Worm (Caenorhabditis elegans) whole organism, L1 larva: Measurements from ENCODE around the gene F18E3.13.

Experiments used
- ama-1 ChIP-seq: fragments of 150-350 bp; optimal IDR thresholded peaks from 2 replicates; lab custom pipeline; 2014
- blmp-1 ChIP-seq: fragments of 150-350 bp; optimal IDR thresholded peaks from 2 replicates; lab custom pipeline; 2014; ENCODE audit warnings: missing biosample characterization, missing genetic modification characterization
- ceh-8 ChIP-seq: fragments of 200-800 bp; sonication (Bioruptor generic); optimal IDR thresholded peaks from 2 replicates; lab custom pipeline; 2018; ENCODE audit warnings: mild to moderate bottlenecking, missing genetic modification characterization, moderate library complexity, missing compliant biosample characterization
- ceh-88 ChIP-seq: fragments of 200-800 bp; sonication (Bioruptor generic); IDR thresholded peaks from 2 replicates; pipeline ENCODE4 v1.3.6; 2022; ENCODE audit warnings: missing genetic modification characterization, missing compliant biosample characterization
- dpl-1 ChIP-seq, 3 experiments: fragments of 150-350 bp in 2 of 3; sonication (generic microtip) in 1 of 3; optimal IDR thresholded peaks; 2 replicates each; lab custom pipeline; 2014 to 2017; ENCODE audit warnings: missing biosample characterization in 3 of 3, missing genetic modification characterization in 3 of 3, missing genetic modification reagents in 3 of 3
- efl-1 ChIP-seq, 4 experiments: fragments of 150-350 bp; optimal IDR thresholded peaks in 3 of 4; peaks in 1 of 4; 1 replicate in 1 of 4; 2 replicates in 3 of 4; lab custom pipeline; 2014; ENCODE audit warnings: missing biosample characterization in 2 of 4, missing genetic modification characterization in 2 of 4, missing genetic modification reagents in 2 of 4
- egl-27 ChIP-seq, 2 experiments: fragments of 150-350 bp in 1 of 2; sonication (generic microtip); optimal IDR thresholded peaks; 3 replicates each; lab custom pipeline; 2017 to 2018; ENCODE audit warnings: missing biosample characterization in 2 of 2, missing genetic modification characterization in 2 of 2, missing genetic modification reagents in 2 of 2
- elt-2 ChIP-seq: sonication (generic microtip); optimal IDR thresholded peaks from 2 replicates; lab custom pipeline; 2016; ENCODE audit warnings: missing genetic modification characterization, mild to moderate bottlenecking, inconsistent platforms, missing compliant biosample characterization, missing genetic modification reagents
- elt-3 ChIP-seq, 6 experiments: fragments of 150-350 bp in 1 of 6; sonication (generic microtip); optimal IDR thresholded peaks; 2 replicates each; lab custom pipeline; 2017 to 2018; ENCODE audit warnings: missing biosample characterization in 6 of 6, missing genetic modification characterization in 6 of 6, inconsistent platforms in 1 of 6
- fkh-4 ChIP-seq: sonication (generic microtip); optimal IDR thresholded peaks from 2 replicates; lab custom pipeline; 2016; ENCODE audit warnings: missing compliant biosample characterization, missing genetic modification characterization, borderline replicate concordance
- fkh-8 ChIP-seq: sonication (generic microtip); optimal IDR thresholded peaks from 2 replicates; lab custom pipeline; 2016; ENCODE audit warnings: mild to moderate bottlenecking, missing genetic modification characterization, missing compliant biosample characterization
- fos-1 ChIP-seq: fragments of 150-350 bp; optimal IDR thresholded peaks from 2 replicates; lab custom pipeline; 2014; ENCODE audit warnings: missing biosample characterization, missing genetic modification characterization
- hpl-2 ChIP-seq: fragments of 150-350 bp; optimal IDR thresholded peaks from 2 replicates; lab custom pipeline; 2014; ENCODE audit warnings: missing biosample characterization, missing genetic modification reagents, missing genetic modification characterization
- irx-1 ChIP-seq: sonication (generic microtip); optimal IDR thresholded peaks from 2 replicates; lab custom pipeline; 2016; ENCODE audit warnings: missing genetic modification characterization, missing compliant biosample characterization
- isw-1 ChIP-seq: fragments of 200-800 bp; sonication (Bioruptor generic); IDR thresholded peaks from 2 replicates; pipeline ENCODE4 v1.3.6; 2022; ENCODE audit warnings: missing genetic modification characterization, missing compliant biosample characterization
- lin-35 ChIP-seq, 2 experiments: fragments of 150-350 bp; optimal IDR thresholded peaks; 2 replicates each; lab custom pipeline; 2014; ENCODE audit warnings: missing biosample characterization in 2 of 2, missing genetic modification characterization in 2 of 2, missing genetic modification reagents in 2 of 2
- lin-39 ChIP-seq: fragments of 150-350 bp; optimal IDR thresholded peaks from 2 replicates; lab custom pipeline; 2014; ENCODE audit warnings: missing biosample characterization, missing genetic modification reagents, missing genetic modification characterization
- lir-3 ChIP-seq: sonication (generic microtip); optimal IDR thresholded peaks from 2 replicates; lab custom pipeline; 2016; ENCODE audit warnings: mild to moderate bottlenecking, missing genetic modification characterization, moderate library complexity, missing compliant biosample characterization; ENCODE audit not compliant: poor library complexity
- mdl-1 ChIP-seq, 2 experiments: fragments of 150-350 bp; optimal IDR thresholded peaks; 2 replicates each; lab custom pipeline; 2014 to 2017; ENCODE audit warnings: missing biosample characterization in 2 of 2, missing genetic modification characterization in 2 of 2, inconsistent platforms in 1 of 2
- nhr-11 ChIP-seq: fragments of 150-350 bp; optimal IDR thresholded peaks from 2 replicates; lab custom pipeline; 2014; ENCODE audit warnings: missing biosample characterization, missing genetic modification characterization
- nhr-12 ChIP-seq: sonication (generic microtip); optimal IDR thresholded peaks from 2 replicates; lab custom pipeline; 2017; ENCODE audit warnings: missing biosample characterization, missing genetic modification characterization
- nhr-20 ChIP-seq: sonication (generic microtip); optimal IDR thresholded peaks from 2 replicates; lab custom pipeline; 2016; ENCODE audit warnings: mild to moderate bottlenecking, missing genetic modification characterization, missing compliant biosample characterization
- nhr-84 ChIP-seq: sonication (generic microtip); optimal IDR thresholded peaks from 2 replicates; lab custom pipeline; 2017; ENCODE audit warnings: missing biosample characterization, missing genetic modification characterization
- nhr-85 ChIP-seq: sonication (generic microtip); peaks from one replicate; lab custom pipeline; 2016; ENCODE audit warnings: missing genetic modification characterization, inconsistent platforms, missing compliant biosample characterization
- nhr-90 ChIP-seq: sonication (generic microtip); optimal IDR thresholded peaks from 2 replicates; lab custom pipeline; 2016; ENCODE audit warnings: mild to moderate bottlenecking, missing genetic modification characterization, missing compliant biosample characterization; ENCODE audit not compliant: poor library complexity
- pax-3 ChIP-seq: fragments of 200-800 bp; sonication (Bioruptor generic); optimal IDR thresholded peaks from 2 replicates; lab custom pipeline; 2018; ENCODE audit warnings: mild to moderate bottlenecking, missing genetic modification characterization, moderate library complexity, missing compliant biosample characterization
- rnt-1 ChIP-seq: sonication (generic microtip); optimal IDR thresholded peaks from 2 replicates; lab custom pipeline; 2016; ENCODE audit warnings: mild to moderate bottlenecking, missing genetic modification characterization, moderate library complexity, missing compliant biosample characterization
- skn-1 ChIP-seq: fragments of 150-350 bp; optimal IDR thresholded peaks from 2 replicates; lab custom pipeline; 2014; ENCODE audit warnings: missing biosample characterization, missing genetic modification characterization
- snu-23 ChIP-seq: sonication (generic microtip); optimal IDR thresholded peaks from 2 replicates; lab custom pipeline; 2016; ENCODE audit warnings: missing genetic modification characterization, missing compliant biosample characterization
- tlp-1 ChIP-seq: fragments of 150-350 bp; optimal IDR thresholded peaks from 2 replicates; lab custom pipeline; 2014; ENCODE audit warnings: missing biosample characterization, missing genetic modification characterization
- ztf-11 ChIP-seq, 2 experiments: sonication (generic microtip); optimal IDR thresholded peaks; 2 replicates each; lab custom pipeline; 2016 to 2017; ENCODE audit warnings: missing genetic modification characterization in 2 of 2, missing biosample characterization in 1 of 2, missing compliant biosample characterization in 1 of 2

The F18E3.13 gene

ce11 chrV:7426594-7426993 lies 10.6 kb downstream of the F18E3.13 start, which contains the start of gene srw-68:
TSS of gene srw-68 (minus strand) at chrV:7426694.
- no peak for TF ChIP-seq blmp-1 (tag; lab: Kevin White, UChicago)

DNA sequence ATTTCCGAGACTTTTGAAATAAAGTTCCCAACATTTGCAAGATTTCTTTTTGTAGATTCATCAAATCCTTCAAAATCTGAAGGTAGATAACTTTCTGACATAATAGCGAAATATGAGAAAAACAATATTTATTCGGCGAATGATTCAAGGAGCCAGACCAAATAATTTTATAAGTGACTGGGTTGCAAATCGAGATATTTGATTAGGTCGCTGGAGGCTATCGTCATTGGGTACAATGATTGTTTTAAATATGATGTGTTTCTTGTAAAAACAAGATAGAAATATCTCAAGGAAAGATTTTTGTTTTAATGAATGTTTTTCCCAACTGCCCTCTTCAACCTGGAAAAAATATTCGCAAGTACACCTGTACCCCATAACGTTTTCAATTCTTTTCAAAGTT lies 12.9 kb downstream of the F18E3.13 start, which contains the start of gene srw-69:
TSS of gene srw-69 (minus strand) at position 101 of the 400 bp plus-strand sequence.
- TF ChIP-seq ceh-8 (GFP tag; lab: Kevin White, UChicago) = no peak
- no peak for TF ChIP-seq hpl-2 (GFP tag; lab: Kevin White, UChicago)
- TF ChIP-seq nhr-12 (tag; lab: Kevin White, UChicago) = no peak
- no peak for TF ChIP-seq skn-1 (tag; lab: Kevin White, UChicago)
- TF ChIP-seq lir-3 (tag; lab: Kevin White, UChicago) = no peak
- TF ChIP-seq fos-1 (tag; lab: Kevin White, UChicago) = no peak
- TF ChIP-seq pax-3 = no peak
- no peak for TF ChIP-seq egl-27 (tag; optimal IDR thresholded peaks at IDR 0.05; lab: Kevin White, UChicago)
- TF ChIP-seq nhr-84 (tag; lab: Kevin White, UChicago) = no peak
- TF ChIP-seq mdl-1 (tag; optimal IDR thresholded peaks at IDR 0.05; lab: Kevin White, UChicago) = no peak

- peak; percentile 33 for TF ChIP-seq fkh-8 (tag; lab: Kevin White, UChicago)
- TF ChIP-seq nhr-11 (tag; lab: Kevin White, UChicago) = peak; percentile 30
- no peak for TF ChIP-seq irx-1 (tag; lab: Kevin White, UChicago)
- TF ChIP-seq, all 84 proteins: peak for 2
Measured at ce11 chrV:7431016-7431415, 15.1 kb downstream of the F18E3.13 start, which contains the start of gene srw-71. TSS of gene srw-71 (minus strand) at chrV:7431116.

- 0 out of 2 replicates have a peak, but pooled peaks have one; percentile 10 for TF ChIP-seq ceh-88 (GFP tag; lab: Robert Waterston, UW)
- no peak for TF ChIP-seq isw-1 (GFP tag; lab: Robert Waterston, UW)
- TF ChIP-seq lin-39 (tag; lab: Kevin White, UChicago) = no peak
- no peak for TF ChIP-seq dpl-1 (GFP tag; optimal IDR thresholded peaks at IDR 0.05; lab: Kevin White, UChicago)
- TF ChIP-seq nhr-90 (tag; lab: Kevin White, UChicago) = peak; percentile 24
- peak; percentile 53 for TF ChIP-seq nhr-85 (tag; lab: Kevin White, UChicago)
- no peak for TF ChIP-seq rnt-1 (tag; lab: Kevin White, UChicago)
- TF ChIP-seq fkh-4 (tag; lab: Kevin White, UChicago) = no peak
- peak; percentile 44 for TF ChIP-seq snu-23 (GFP tag; lab: Kevin White, UChicago)
- TF ChIP-seq ztf-11 (tag; optimal IDR thresholded peaks at IDR 0.05; lab: Kevin White, UChicago) = no peak
- TF ChIP-seq lir-3 (tag; lab: Kevin White, UChicago) = peak; percentile 21
- no peak for TF ChIP-seq irx-1 (tag; lab: Kevin White, UChicago)
- TF ChIP-seq tlp-1 (tag; lab: Kevin White, UChicago) = no peak
- TF ChIP-seq efl-1 (optimal IDR thresholded peaks at IDR 0.05; lab: Kevin White, UChicago) = no peak
- TF ChIP-seq efl-1 (GFP tag; optimal IDR thresholded peaks at IDR 0.05 in 1 of 2; lab: Kevin White, UChicago) = peak in 1 of 2 experiments; percentile 80
- peak; percentile 52 for TF ChIP-seq ama-1
- TF ChIP-seq elt-2 (tag; lab: Kevin White, UChicago) = peak; percentile 5
- peak; percentile 6 for TF ChIP-seq nhr-20 (tag; lab: Kevin White, UChicago)
- no peak for TF ChIP-seq lin-35 (GFP tag; optimal IDR thresholded peaks at IDR 0.05; lab: Kevin White, UChicago)
- TF ChIP-seq elt-3 (tag; optimal IDR thresholded peaks at IDR 0.05; lab: Kevin White, UChicago) = peak in 1 of 6 experiments; percentile 35
Measured at ce11 chrV:7432441-7433146, 16.6 kb downstream of the F18E3.13 start.
